Worm (Caenorhabditis elegans): Measurements from ENCODE around the gene try-10.
A peak's percentile ranks its signal among the peaks of the same experiment; 100 is the strongest.

The try-10 gene

DNA sequence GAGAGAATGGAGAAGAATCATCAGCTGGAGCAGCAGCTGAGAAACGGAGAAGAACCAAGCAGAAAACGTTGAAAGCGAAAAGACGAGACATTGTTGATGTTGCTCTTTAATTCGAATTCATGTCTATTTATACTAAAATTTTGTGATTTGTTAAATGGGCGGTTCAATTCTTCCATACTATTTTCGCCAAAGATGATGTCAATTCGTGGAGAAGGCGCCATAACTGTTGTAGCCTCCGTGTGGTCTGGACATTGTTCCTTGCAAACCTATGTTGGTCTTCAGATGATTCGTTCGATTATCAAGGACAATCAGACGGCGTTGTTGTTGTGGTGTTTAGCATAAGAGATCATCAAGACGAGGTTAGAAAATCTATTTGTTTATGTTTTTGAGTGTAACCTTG lies 15.6 kb downstream of the try-10 start, which contains the start of gene far-3:
Gene far-3, minus strand, starts transcription at position 101 of the 400 bp plus-strand sequence.
- TF ChIP-seq nhr-28 (tag; optimal IDR thresholded peaks at IDR 0.05) (no peak), nhr-11 (tag; optimal IDR thresholded peaks at IDR 0.05) (no peak), dmd-8 (GFP tag; IDR thresholded peaks at IDR 0.05) (no peak), nhr-77 (tag; optimal IDR thresholded peaks at IDR 0.05) (no peak), F49E8.2 (tag; optimal IDR thresholded peaks at IDR 0.05; ENCODE audit: borderline replicate concordance) (no peak)

DNA sequence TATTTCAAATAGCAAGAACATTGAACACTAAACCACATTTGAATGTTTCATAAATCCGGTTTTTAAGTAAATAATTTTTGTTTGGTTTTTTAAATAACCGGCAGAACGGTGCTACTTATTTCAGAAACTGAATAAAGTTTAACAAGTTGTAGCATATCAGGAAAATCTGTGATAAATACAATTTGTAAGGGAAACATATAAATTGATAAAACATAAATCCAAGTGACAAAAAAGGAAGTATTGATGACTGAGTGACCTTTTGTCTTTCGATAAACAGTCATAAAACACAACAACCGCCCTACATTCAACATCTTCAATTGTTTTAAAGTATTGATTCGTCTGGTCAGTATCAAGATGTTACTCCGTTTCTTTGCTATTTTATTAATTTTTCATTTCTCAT lies 17.8 kb downstream of the try-10 start, which contains the start of gene far-5:
Gene far-5, plus strand, starts transcription at position 301 of the 400 bp plus-strand sequence.
- TF ChIP-seq aha-1 (tag) = peak; percentile 48
- no peak for TF ChIP-seq zip-11 (GFP tag; IDR thresholded peaks at IDR 0.05)
- TF ChIP-seq lin-1 (GFP tag; IDR thresholded peaks at IDR 0.05) = no peak
- TF ChIP-seq mdt-29 (GFP tag; IDR thresholded peaks at IDR 0.05) = no peak
- no peak for TF ChIP-seq dve-1 (tag; optimal IDR thresholded peaks at IDR 0.05; ENCODE audit: insufficient read depth)
- no peak for TF ChIP-seq ceh-62 (tag; optimal IDR thresholded peaks at IDR 0.05)
- TF ChIP-seq mep-1 (tag; optimal IDR thresholded peaks at IDR 0.05) = no peak
- TF ChIP-seq saeg-2 (GFP tag; IDR thresholded peaks at IDR 0.05) = no peak
- TF ChIP-seq daf-16 (GFP tag; optimal IDR thresholded peaks at IDR 0.05) = no peak
- TF ChIP-seq daf-16 (tag; optimal IDR thresholded peaks at IDR 0.05) = no peak
- no peak for TF ChIP-seq T20F7.1 (GFP tag; optimal IDR thresholded peaks at IDR 0.05)
- no peak for TF ChIP-seq nhr-25 (tag; optimal IDR thresholded peaks at IDR 0.05; ENCODE audit: borderline replicate concordance, insufficient read depth)
- peak; percentile 3 for TF ChIP-seq nhr-28 (tag; optimal IDR thresholded peaks at IDR 0.05)
- no peak for TF ChIP-seq T26A8.4 (GFP tag; IDR thresholded peaks at IDR 0.05)

DNA sequence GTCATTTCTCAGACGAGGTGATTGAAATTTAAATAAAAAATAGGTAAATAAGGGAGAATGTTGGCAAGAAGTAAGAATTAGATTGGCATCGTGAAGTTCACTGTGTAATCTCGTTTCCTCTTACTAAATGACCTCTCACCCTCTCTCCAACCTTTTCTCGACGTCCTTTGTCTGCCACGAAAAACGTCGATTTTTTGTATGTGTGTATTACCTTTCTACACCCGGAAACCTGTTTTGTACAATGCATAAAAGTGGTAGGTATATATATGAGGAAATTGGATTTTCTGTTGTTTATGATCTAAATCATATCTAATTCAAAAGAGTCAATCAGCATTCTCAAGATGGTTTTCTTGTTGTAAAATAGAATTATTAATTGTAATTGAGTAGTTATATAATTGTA lies 20.2 kb downstream of the try-10 start, which contains the start of the genes F15B9.11 and dsl-7:
Gene F15B9.11, minus strand, starts transcription at position 5 of the 400 bp plus-strand sequence.
Gene dsl-7, plus strand, starts transcription at position 260 of the 400 bp plus-strand sequence.
- TF ChIP-seq jun-1 (tag; optimal IDR thresholded peaks at IDR 0.05) (no peak), daf-8 (GFP tag; IDR thresholded peaks at IDR 0.05) (no peak), php-3 (GFP tag; IDR thresholded peaks at IDR 0.05) (no peak), spr-3 (GFP tag; optimal IDR thresholded peaks at IDR 0.05) (no peak)

DNA sequence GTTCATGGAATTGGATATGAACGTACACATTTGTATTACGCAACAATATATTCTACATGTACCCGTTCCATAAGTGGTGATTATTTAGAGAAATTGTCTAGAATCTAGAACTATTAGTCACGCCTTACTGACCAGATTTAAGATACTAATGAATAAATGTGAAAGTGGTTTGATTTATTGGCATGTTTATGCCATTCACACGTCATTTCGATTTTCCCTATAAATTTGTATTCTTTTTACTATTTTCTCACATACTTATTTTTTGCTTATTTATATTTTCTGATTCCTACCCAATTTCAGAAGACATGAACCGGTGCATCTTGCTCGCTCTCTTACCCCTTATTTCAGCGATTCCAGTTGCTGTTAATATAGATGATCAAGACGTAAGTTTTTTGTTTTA lies 24.8 kb downstream of the try-10 start, which contains the start of gene F15B9.8:
Gene F15B9.8, plus strand, starts transcription at position 301 of the 400 bp plus-strand sequence.
- TF ChIP-seq egl-27 (tag; optimal IDR thresholded peaks at IDR 0.05) (no peak), nhr-42 (GFP tag; IDR thresholded peaks at IDR 0.05) (no peak), lir-3 (tag; optimal IDR thresholded peaks at IDR 0.05) (no peak), zfp-3 (GFP tag; conservative IDR thresholded peaks at IDR 0.05) (no peak), tag-97 (GFP tag; IDR thresholded peaks at IDR 0.05) (no peak), zfp-2 (tag; optimal IDR thresholded peaks at IDR 0.05) (no peak), nhr-41 (GFP tag; IDR thresholded peaks at IDR 0.05) (no peak), lin-39 (tag; optimal IDR thresholded peaks at IDR 0.05) (no peak), ztf-7 (tag; optimal IDR thresholded peaks at IDR 0.05) (no peak), lin-29 (GFP tag; IDR thresholded peaks at IDR 0.05) (no peak), F49E8.2 (tag; optimal IDR thresholded peaks at IDR 0.05; ENCODE audit: borderline replicate concordance) (no peak), nhr-25 (tag; optimal IDR thresholded peaks at IDR 0.05; ENCODE audit: borderline replicate concordance, insufficient read depth) (no peak), T26A8.4 (GFP tag; IDR thresholded peaks at IDR 0.05) (no peak), egl-43 (GFP tag; IDR thresholded peaks at IDR 0.05) (no peak)

DNA sequence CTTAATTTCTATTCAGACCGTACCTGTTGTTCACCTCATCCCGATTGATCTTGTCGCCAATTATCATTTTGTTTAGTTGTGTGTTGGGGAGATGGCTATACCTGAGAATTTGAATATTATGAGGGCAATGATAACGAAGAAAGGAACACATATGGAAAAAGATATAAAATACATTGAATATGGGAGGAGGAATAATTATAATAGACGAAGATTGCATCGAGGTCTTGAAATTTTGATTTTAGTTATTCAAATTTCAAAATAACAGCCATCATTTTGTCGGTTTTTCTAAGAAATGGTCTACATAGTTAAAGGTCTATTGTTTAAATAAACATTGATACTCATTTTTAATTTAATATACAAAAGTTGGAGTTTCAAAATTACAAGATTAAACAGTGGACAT lies 26.0 kb downstream of the try-10 start, which contains the start of gene shw-3:
Gene shw-3, minus strand, starts transcription at position 101 of the 400 bp plus-strand sequence.
- TF ChIP-seq unc-62 (GFP tag; optimal IDR thresholded peaks at IDR 0.05 in 1 of 2) (no peak), unc-62 (tag; optimal IDR thresholded peaks at IDR 0.05) (no peak), ceh-28 (tag; optimal IDR thresholded peaks at IDR 0.05) (no peak), T20F7.1 (GFP tag; optimal IDR thresholded peaks at IDR 0.05) (no peak), arid-1 (GFP tag; conservative IDR thresholded peaks at IDR 0.05) (no peak), ceh-32 (tag; optimal IDR thresholded peaks at IDR 0.05; ENCODE audit: poor library complexity) (no peak), mep-1 (tag; optimal IDR thresholded peaks at IDR 0.05) (no peak), vab-7 (GFP tag; IDR thresholded peaks at IDR 0.05) (no peak), mxl-3 (GFP tag; optimal IDR thresholded peaks at IDR 0.05) (no peak), fos-1 (tag; optimal IDR thresholded peaks at IDR 0.05) (no peak), zfp-2 (tag; optimal IDR thresholded peaks at IDR 0.05) (no peak), dmd-8 (GFP tag; IDR thresholded peaks at IDR 0.05) (no peak), dpl-1 (GFP tag; optimal IDR thresholded peaks at IDR 0.05) (no peak), ztf-11 (tag; optimal IDR thresholded peaks at IDR 0.05) (no peak), F10B5.3 (tag; optimal IDR thresholded peaks at IDR 0.05) (no peak), ceh-82 (tag; optimal IDR thresholded peaks at IDR 0.05) (no peak), dmd-6 (GFP tag; IDR thresholded peaks at IDR 0.05) (no peak)
